Worm (Caenorhabditis elegans) whole organism, L4 larva: ENCODE results near the gene C33B4.2.

Experiments used
- F10B5.3 ChIP-seq: sonication (generic microtip); optimal IDR thresholded peaks from 2 replicates; lab custom pipeline; 2016; ENCODE audit warnings: mild to moderate bottlenecking, missing genetic modification characterization, missing compliant biosample characterization
- T26A8.4 ChIP-seq: fragments of 200-800 bp; sonication (Bioruptor generic); IDR thresholded peaks from 2 replicates; pipeline ENCODE4 v1.3.6; 2022; ENCODE audit warnings: missing genetic modification characterization, missing compliant biosample characterization
- Y48G9A.11 ChIP-seq: fragments of 200-800 bp; sonication (Bioruptor generic); IDR thresholded peaks from 2 replicates; pipeline ENCODE4 v1.3.6; 2022; ENCODE audit warnings: missing genetic modification reagents, missing genetic modification characterization, missing compliant biosample characterization
- aha-1 ChIP-seq: fragments of 150-350 bp; peaks from one replicate; lab custom pipeline; 2014; ENCODE audit warnings: missing biosample characterization, missing genetic modification characterization
- aly-2 ChIP-seq: sonication (generic microtip); optimal IDR thresholded peaks from 2 replicates; lab custom pipeline; 2018; ENCODE audit warnings: missing biosample characterization, missing genetic modification characterization
- attf-4 ChIP-seq: sonication (generic microtip); optimal IDR thresholded peaks from 3 replicates; lab custom pipeline; 2017; ENCODE audit warnings: missing biosample characterization, missing genetic modification characterization
- ceh-20 ChIP-seq: fragments of 200-800 bp; sonication (Bioruptor generic); IDR thresholded peaks from 2 replicates; pipeline ENCODE4 v1.3.6; 2022; ENCODE audit warnings: missing genetic modification reagents, missing genetic modification characterization, missing compliant biosample characterization
- ceh-62 ChIP-seq: sonication (generic microtip); optimal IDR thresholded peaks from 2 replicates; lab custom pipeline; 2017; ENCODE audit warnings: missing biosample characterization, missing genetic modification characterization
- ceh-82 ChIP-seq: sonication (generic microtip); optimal IDR thresholded peaks from 2 replicates; lab custom pipeline; 2017; ENCODE audit warnings: missing biosample characterization, missing genetic modification characterization
- cey-2 ChIP-seq: sonication (generic microtip); optimal IDR thresholded peaks from 3 replicates; lab custom pipeline; 2017; ENCODE audit warnings: missing genetic modification characterization, mild to moderate bottlenecking, missing compliant biosample characterization, antibody characterized with exemption, borderline replicate concordance; ENCODE audit not compliant: insufficient read depth
- daf-16 ChIP-seq, 3 experiments: sonication (generic microtip); optimal IDR thresholded peaks; 2 replicates each; lab custom pipeline; 2016 to 2017; ENCODE audit warnings: missing genetic modification characterization in 3 of 3, missing genetic modification reagents in 3 of 3, mild to moderate bottlenecking in 2 of 3, missing compliant biosample characterization in 2 of 3, missing biosample characterization in 1 of 3, moderate library complexity in 1 of 3
- duxl-1 ChIP-seq: sonication (generic microtip); optimal IDR thresholded peaks from 2 replicates; lab custom pipeline; 2016; ENCODE audit warnings: mild to moderate bottlenecking, missing genetic modification characterization, moderate library complexity, missing compliant biosample characterization; ENCODE audit not compliant: poor library complexity
- egl-43 ChIP-seq: fragments of 200-800 bp; sonication (Bioruptor generic); IDR thresholded peaks from 2 replicates; pipeline ENCODE4 v1.3.6; 2022; ENCODE audit warnings: missing genetic modification reagents, missing genetic modification characterization, missing compliant biosample characterization
- gei-8 ChIP-seq: fragments of 200-800 bp; sonication (Bioruptor generic); optimal IDR thresholded peaks from 2 replicates; lab custom pipeline; 2018; ENCODE audit warnings: mild to moderate bottlenecking, missing genetic modification characterization, missing compliant biosample characterization
- hlh-11 ChIP-seq: fragments of 200-800 bp; sonication (Bioruptor generic); optimal IDR thresholded peaks from 2 replicates; lab custom pipeline; 2018; ENCODE audit warnings: mild to moderate bottlenecking, missing genetic modification characterization, missing compliant biosample characterization
- jun-1 ChIP-seq: fragments of 150-350 bp; optimal IDR thresholded peaks from 2 replicates; lab custom pipeline; 2014; ENCODE audit warnings: missing biosample characterization, missing genetic modification reagents, missing genetic modification characterization
- lin-13 ChIP-seq: fragments of 150-350 bp; optimal IDR thresholded peaks from 2 replicates; lab custom pipeline; 2014; ENCODE audit warnings: missing biosample characterization, missing genetic modification reagents, missing genetic modification characterization
- lin-15B ChIP-seq: fragments of 150-350 bp; sonication (generic microtip); optimal IDR thresholded peaks from 3 replicates; lab custom pipeline; 2014; ENCODE audit warnings: missing biosample characterization, missing genetic modification characterization
- madf-5 ChIP-seq, 2 experiments: fragments of 200-800 bp; sonication (Bioruptor generic); IDR thresholded peaks; 2 replicates each; pipeline ENCODE4 v1.3.6; 2022; ENCODE audit warnings: missing compliant biosample characterization in 2 of 2, missing genetic modification characterization in 2 of 2
- madf-9 ChIP-seq: fragments of 200-800 bp; sonication (Bioruptor generic); conservative IDR thresholded peaks from 2 replicates; pipeline ENCODE4 v1.3.6; 2022; ENCODE audit warnings: missing genetic modification reagents, missing genetic modification characterization, missing compliant biosample characterization
- nhr-102 ChIP-seq: sonication (generic microtip); optimal IDR thresholded peaks from 2 replicates; lab custom pipeline; 2016; ENCODE audit warnings: mild to moderate bottlenecking, missing genetic modification characterization, moderate library complexity, missing compliant biosample characterization
- nhr-237 ChIP-seq: sonication (generic microtip); optimal IDR thresholded peaks from 2 replicates; lab custom pipeline; 2017; ENCODE audit warnings: missing biosample characterization, missing genetic modification characterization
- nhr-28 ChIP-seq: fragments of 150-350 bp; optimal IDR thresholded peaks from 2 replicates; lab custom pipeline; 2014; ENCODE audit warnings: missing biosample characterization, missing genetic modification characterization
- nhr-42 ChIP-seq: fragments of 200-800 bp; sonication (Bioruptor generic); IDR thresholded peaks from 2 replicates; pipeline ENCODE4 v1.3.6; 2022; ENCODE audit warnings: missing genetic modification characterization, missing compliant biosample characterization
- nhr-6 ChIP-seq: fragments of 150-350 bp; optimal IDR thresholded peaks from 2 replicates; lab custom pipeline; 2014; ENCODE audit warnings: missing biosample characterization, missing genetic modification characterization
- nhr-76 ChIP-seq: fragments of 150-350 bp; optimal IDR thresholded peaks from 2 replicates; lab custom pipeline; 2014; ENCODE audit warnings: missing biosample characterization, missing genetic modification characterization
- pha-4 ChIP-seq, 2 experiments: fragments of 150-350 bp in 1 of 2; fragments of 200-800 bp in 1 of 2; sonication (Bioruptor generic) in 1 of 2; IDR thresholded peaks in 1 of 2; optimal IDR thresholded peaks in 1 of 2; 2 replicates each; pipeline versions ENCODE4 v1.3.6 to Lab custom; 2014 to 2022; ENCODE audit warnings: missing genetic modification characterization in 2 of 2, missing genetic modification reagents in 2 of 2, missing biosample characterization in 1 of 2, missing compliant biosample characterization in 1 of 2
- sdz-12 ChIP-seq: fragments of 200-800 bp; sonication (Bioruptor generic); optimal IDR thresholded peaks from 2 replicates; lab custom pipeline; 2018; ENCODE audit warnings: mild to moderate bottlenecking, missing genetic modification characterization, missing compliant biosample characterization
- spr-3 ChIP-seq: fragments of 200-800 bp; sonication (Bioruptor generic); optimal IDR thresholded peaks from 2 replicates; lab custom pipeline; 2018; ENCODE audit warnings: mild to moderate bottlenecking, missing genetic modification characterization, missing compliant biosample characterization
- unc-130 ChIP-seq: sonication (generic microtip); optimal IDR thresholded peaks from 2 replicates; lab custom pipeline; 2016; ENCODE audit warnings: missing genetic modification reagents, missing genetic modification characterization, missing compliant biosample characterization
- unc-39 ChIP-seq: sonication (generic microtip); optimal IDR thresholded peaks from 2 replicates; lab custom pipeline; 2017; ENCODE audit warnings: missing biosample characterization, missing genetic modification characterization
- unc-62 ChIP-seq, 3 experiments: fragments of 150-350 bp in 1 of 3; sonication (generic microtip); optimal IDR thresholded peaks in 2 of 3; peaks in 1 of 3; 1 replicate in 1 of 3; 2 replicates in 2 of 3; lab custom pipeline; 2014 to 2017; ENCODE audit warnings: missing biosample characterization in 3 of 3, missing genetic modification characterization in 3 of 3, missing genetic modification reagents in 3 of 3, missing genotype in 1 of 3
- zfp-3 ChIP-seq: fragments of 200-800 bp; sonication (Bioruptor generic); conservative IDR thresholded peaks from 2 replicates; pipeline ENCODE4 v1.3.6; 2022; ENCODE audit warnings: missing genetic modification reagents, missing genetic modification characterization, missing compliant biosample characterization
- zip-2 ChIP-seq: fragments of 150-350 bp; optimal IDR thresholded peaks from 2 replicates; lab custom pipeline; 2014; ENCODE audit warnings: missing biosample characterization, missing genetic modification characterization
- ztf-11 ChIP-seq: fragments of 150-350 bp; optimal IDR thresholded peaks from 2 replicates; lab custom pipeline; 2014; ENCODE audit warnings: missing biosample characterization, missing genetic modification characterization
- ztf-7 ChIP-seq: fragments of 150-350 bp; optimal IDR thresholded peaks from 2 replicates; lab custom pipeline; 2014; ENCODE audit warnings: missing biosample characterization, missing genetic modification characterization

Gene C33B4.2

DNA sequence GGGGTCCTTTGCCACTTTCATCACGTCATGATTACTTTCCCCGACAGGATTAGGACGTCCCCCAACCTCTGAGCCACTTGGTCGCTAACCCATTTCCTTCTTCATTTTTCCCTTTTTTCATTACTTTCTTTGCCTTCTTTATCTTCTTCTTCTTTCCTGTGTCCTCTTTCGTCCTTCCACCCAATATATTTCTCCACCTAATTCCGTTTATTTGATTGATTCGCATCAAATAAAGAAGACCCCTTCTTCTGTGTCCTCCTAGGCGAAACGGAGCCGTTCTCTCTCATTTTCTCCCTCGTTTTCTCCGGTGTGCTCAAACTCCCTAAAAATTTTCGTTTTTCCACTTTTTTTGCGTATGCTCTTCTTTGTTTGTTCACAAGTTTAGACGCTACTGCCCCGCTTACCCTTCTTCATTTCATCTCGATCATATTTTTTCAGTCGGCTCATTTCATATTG is 37.8 kb upstream of the C33B4.2 start, which contains the start of gene C05D12.7:
TSS of gene C05D12.7 (plus strand) at position 406 of the 456 bp plus-strand sequence.
- TF ChIP-seq unc-39 (tag; lab: Kevin White, UChicago) = no peak
- TF ChIP-seq jun-1 (tag; lab: Kevin White, UChicago) = no peak
- TF ChIP-seq ceh-20 = no peak
- TF ChIP-seq ztf-11 (tag; lab: Kevin White, UChicago) = no peak
- no peak for TF ChIP-seq duxl-1
- no peak for TF ChIP-seq zip-2
- no peak for TF ChIP-seq ceh-82
- TF ChIP-seq cey-2 (tag; lab: Kevin White, UChicago) = no peak
- no peak for TF ChIP-seq zfp-3 (GFP tag; lab: Robert Waterston, UW)
- TF ChIP-seq unc-62 (GFP tag; optimal IDR thresholded peaks at IDR 0.05 in 1 of 2; lab: Kevin White, UChicago) = no peak
- TF ChIP-seq unc-62 (tag; optimal IDR thresholded peaks at IDR 0.05; lab: Kevin White, UChicago) = no peak
- no peak for TF ChIP-seq nhr-102 (tag; lab: Kevin White, UChicago)
- TF ChIP-seq attf-4 (tag; lab: Kevin White, UChicago) = no peak
- TF ChIP-seq sdz-12 (GFP tag; lab: Kevin White, UChicago) = no peak
- TF ChIP-seq aly-2 (tag; lab: Kevin White, UChicago) = no peak
- TF ChIP-seq unc-130 (GFP tag; lab: Kevin White, UChicago) = no peak
- TF ChIP-seq nhr-28 (tag; lab: Kevin White, UChicago) = no peak
- TF ChIP-seq Y48G9A.11 = no peak
- TF ChIP-seq hlh-11 = no peak

DNA sequence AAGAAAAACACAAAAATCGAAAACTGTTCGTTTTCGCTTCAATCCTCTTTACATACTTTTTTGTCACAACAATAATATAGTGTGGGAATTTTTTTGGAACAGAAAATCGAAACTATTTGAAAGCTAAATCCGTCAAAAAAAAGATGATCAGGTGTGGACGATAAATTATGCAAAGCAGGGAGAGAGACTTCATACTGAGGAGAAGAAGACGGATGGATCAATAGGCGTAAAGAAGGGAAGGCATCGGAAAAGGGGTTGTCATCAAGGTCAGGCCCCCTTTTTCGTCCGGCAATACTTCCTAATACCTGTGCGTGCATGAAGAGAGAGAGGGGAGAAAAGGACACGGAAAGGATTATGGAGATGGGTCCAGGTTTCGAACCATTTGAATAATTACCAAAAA is 28.4 kb upstream of the C33B4.2 start:
- TF ChIP-seq T26A8.4 (GFP tag; lab: Robert Waterston, UW) (no peak), nhr-42 (GFP tag; lab: Robert Waterston, UW) (no peak), nhr-6 (tag; lab: Kevin White, UChicago) (no peak), lin-13 (GFP tag; lab: Kevin White, UChicago) (no peak), unc-62 (GFP tag; optimal IDR thresholded peaks at IDR 0.05 in 1 of 2; lab: Kevin White, UChicago) (peak in 1 of 2 experiments; percentile 61), unc-62 (tag; optimal IDR thresholded peaks at IDR 0.05; lab: Kevin White, UChicago) (no peak), ceh-62 (tag; lab: Kevin White, UChicago) (no peak), daf-16 (GFP tag; optimal IDR thresholded peaks at IDR 0.05; lab: Kevin White, UChicago) (no peak), daf-16 (tag; optimal IDR thresholded peaks at IDR 0.05; lab: Kevin White, UChicago) (no peak)

DNA sequence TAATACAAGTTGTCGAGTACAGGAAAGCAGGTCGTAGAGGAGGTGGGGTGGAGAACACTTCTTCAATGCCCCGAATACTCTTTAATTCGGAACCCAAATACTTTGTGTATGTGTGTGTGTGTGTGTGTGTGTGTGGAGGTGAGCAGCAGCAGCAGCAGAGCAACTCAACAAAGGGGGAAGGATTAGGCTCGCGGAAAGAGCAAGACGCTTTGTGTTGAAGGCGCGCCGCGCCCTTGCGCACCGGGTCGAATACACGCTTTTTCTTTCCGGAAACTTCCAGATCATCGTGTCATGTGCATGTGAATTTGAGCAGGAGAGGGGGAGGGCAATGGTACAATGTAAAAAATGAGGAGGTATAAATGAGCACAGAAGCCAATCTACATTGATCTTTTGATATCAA is 26.8 kb upstream of the C33B4.2 start:
- TF ChIP-seq ztf-7 (tag; lab: Kevin White, UChicago) = no peak
- no peak for TF ChIP-seq madf-5 (GFP tag; IDR thresholded peaks at IDR 0.05; lab: Robert Waterston, UW)
- TF ChIP-seq spr-3 = no peak
- TF ChIP-seq aha-1 = peak; percentile 87
- TF ChIP-seq nhr-76 (tag; lab: Kevin White, UChicago) = no peak
- TF ChIP-seq nhr-237 (tag; lab: Kevin White, UChicago) = no peak
- TF ChIP-seq F10B5.3 (tag; lab: Kevin White, UChicago) = no peak
- TF ChIP-seq egl-43 (GFP tag; lab: Robert Waterston, UW) = 0 out of 2 replicates have a peak, but pooled peaks have one; percentile 48
- peak; percentile 18; the same call in 1 of the 2 replicates for TF ChIP-seq pha-4 (GFP tag; IDR thresholded peaks at IDR 0.05; lab: Robert Waterston, UW)
- no peak for TF ChIP-seq pha-4 (tag; optimal IDR thresholded peaks at IDR 0.05; lab: Kevin White, UChicago)

DNA sequence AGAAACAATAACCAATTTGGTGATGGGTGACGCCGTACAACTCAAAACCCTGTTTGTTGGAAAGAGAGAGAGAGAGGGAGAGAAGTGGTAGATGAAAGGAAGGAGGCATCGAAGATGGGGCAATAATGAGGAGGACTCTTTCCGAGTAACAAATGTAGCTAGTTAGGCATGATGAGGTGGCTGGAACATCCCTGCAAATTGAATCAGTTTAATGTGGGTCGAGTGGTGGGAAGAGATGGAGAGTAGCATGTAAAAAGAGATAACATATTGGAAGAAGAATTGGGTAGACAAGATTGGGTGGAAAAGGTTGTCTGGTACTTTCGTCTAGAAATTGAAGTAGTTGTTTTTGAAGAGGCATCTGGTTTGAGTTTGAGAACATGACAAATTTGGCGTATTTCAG is 24.3 kb upstream of the C33B4.2 start:
- TF ChIP-seq madf-9 (GFP tag; lab: Robert Waterston, UW) = no peak
- TF ChIP-seq lin-15B (tag; lab: Kevin White, UChicago) = no peak
- no peak for TF ChIP-seq gei-8 (GFP tag; lab: Kevin White, UChicago)
- peak; percentile 84 for TF ChIP-seq aha-1
